ENCODE assay signal across 2 fruit fly cellular contexts in the genomic region with DNA sequence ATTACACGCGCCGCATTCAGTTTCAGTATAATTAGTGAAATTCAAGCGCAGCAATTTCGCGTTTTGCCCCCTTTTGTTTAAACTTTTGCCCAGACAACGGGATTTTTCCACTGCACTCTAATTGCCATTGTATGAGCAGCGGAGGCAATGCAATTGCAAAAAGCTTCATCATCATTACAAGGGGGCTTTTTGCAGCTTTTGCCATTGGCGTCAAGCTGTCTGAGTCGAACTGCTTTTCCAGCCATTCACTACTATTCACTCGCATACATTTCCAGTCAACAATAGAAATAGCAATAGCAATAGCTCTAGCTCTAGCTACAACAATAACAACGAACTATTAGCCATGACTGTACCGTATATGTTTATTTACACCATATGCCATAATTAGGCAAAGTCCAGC.
TF ChIP-seq lines count a peak whose summit lies in the region.

No protein-coding gene starts in this region.

TF ChIP-seq in whole organism, adult, 20 proteins besides CTCF, POLR2A, EP300 and RAD21:
- no peak for TF ChIP-seq bab1 (GFP tag; optimal IDR thresholded peaks at IDR 0.05; lab: Kevin White, UChicago)
- no peak for TF ChIP-seq pad (GFP tag; optimal IDR thresholded peaks at IDR 0.05; lab: Kevin White, UChicago)
- TF ChIP-seq cnc (optimal IDR thresholded peaks at IDR 0.05; lab: Kevin White, UChicago): peak in 1 of 2 experiments; percentile 84
- peak; percentile 65 for TF ChIP-seq cic (GFP tag; optimal IDR thresholded peaks at IDR 0.05; lab: Kevin White, UChicago)
- no peak for TF ChIP-seq CG7045 (GFP tag; optimal IDR thresholded peaks at IDR 0.05; lab: Kevin White, UChicago)

TF ChIP-seq in whole organism, wandering third instar larva, 38 proteins besides CTCF, POLR2A, EP300 and RAD21:
- TF ChIP-seq jim (GFP tag; optimal IDR thresholded peaks at IDR 0.05; lab: Kevin White, UChicago): no peak
- TF ChIP-seq OdsH (GFP tag; optimal IDR thresholded peaks at IDR 0.05; lab: Kevin White, UChicago): no peak
- no peak for TF ChIP-seq Myc (optimal IDR thresholded peaks at IDR 0.05; lab: Kevin White, UChicago)
- TF ChIP-seq Rel (GFP tag; optimal IDR thresholded peaks at IDR 0.05; lab: Kevin White, UChicago): no peak
- peak; percentile 24 for TF ChIP-seq Rel (tag; optimal IDR thresholded peaks at IDR 0.05; lab: Kevin White, UChicago)
- TF ChIP-seq CrebA (GFP tag; optimal IDR thresholded peaks at IDR 0.05; lab: Kevin White, UChicago; ENCODE audit: borderline replicate concordance): no peak
- no peak for TF ChIP-seq lola (GFP tag; optimal IDR thresholded peaks at IDR 0.05; lab: Kevin White, UChicago)
- no peak for TF ChIP-seq sage (GFP tag; optimal IDR thresholded peaks at IDR 0.05; lab: Kevin White, UChicago)
